Worm (Caenorhabditis elegans) whole organism, mixed stage, embryonic: Measurements from ENCODE around the gene Y39B6A.1.

Experiments
- bed-3 ChIP-seq: fragments of 200-800 bp; sonication (Bioruptor generic); optimal IDR thresholded peaks from 3 replicates; lab custom pipeline; 2018; ENCODE audit warnings: mild to moderate bottlenecking, missing genetic modification characterization, moderate library complexity, missing compliant biosample characterization
- blmp-1 ChIP-seq: fragments of 150-350 bp; optimal IDR thresholded peaks from 2 replicates; lab custom pipeline; 2014; ENCODE audit warnings: missing biosample characterization, missing genetic modification characterization
- ceh-39 ChIP-seq: fragments of 150-350 bp; optimal IDR thresholded peaks from 2 replicates; lab custom pipeline; 2014; ENCODE audit warnings: missing biosample characterization, missing genetic modification characterization
- ceh-43 ChIP-seq: fragments of 200-800 bp; sonication (Bioruptor generic); optimal IDR thresholded peaks from 2 replicates; lab custom pipeline; 2018; ENCODE audit warnings: mild to moderate bottlenecking, missing genetic modification characterization, moderate library complexity, missing compliant biosample characterization
- ceh-83 ChIP-seq: fragments of 200-800 bp; sonication (Bioruptor generic); optimal IDR thresholded peaks from 2 replicates; lab custom pipeline; 2018; ENCODE audit warnings: mild to moderate bottlenecking, missing genetic modification characterization, missing compliant biosample characterization
- ces-1 ChIP-seq: fragments of 150-350 bp; optimal IDR thresholded peaks from 2 replicates; lab custom pipeline; 2014; ENCODE audit warnings: missing biosample characterization, missing genetic modification reagents, missing genetic modification characterization
- cnd-1 ChIP-seq: fragments of 200-800 bp; sonication (Bioruptor generic); optimal IDR thresholded peaks from 2 replicates; lab custom pipeline; 2018; ENCODE audit warnings: mild to moderate bottlenecking, missing genetic modification characterization, missing compliant biosample characterization
- drap-1 ChIP-seq: fragments of 200-800 bp; sonication (Bioruptor generic); optimal IDR thresholded peaks from 3 replicates; lab custom pipeline; 2018; ENCODE audit warnings: mild to moderate bottlenecking, missing genetic modification characterization, missing compliant biosample characterization
- elt-1 ChIP-seq: sonication (generic microtip); optimal IDR thresholded peaks from 2 replicates; lab custom pipeline; 2017; ENCODE audit warnings: missing genetic modification characterization, mild to moderate bottlenecking, missing compliant biosample characterization, antibody characterized with exemption, moderate library complexity, borderline replicate concordance; ENCODE audit not compliant: insufficient read depth
- elt-3 ChIP-seq: fragments of 150-350 bp; optimal IDR thresholded peaks from 2 replicates; lab custom pipeline; 2014; ENCODE audit warnings: missing biosample characterization, missing genetic modification characterization
- flh-1 ChIP-seq: fragments of 200-800 bp; sonication (Bioruptor generic); optimal IDR thresholded peaks from 2 replicates; lab custom pipeline; 2018; ENCODE audit warnings: mild to moderate bottlenecking, missing genetic modification characterization, moderate library complexity, missing compliant biosample characterization
- ham-2 ChIP-seq: fragments of 200-800 bp; sonication (Bioruptor generic); optimal IDR thresholded peaks from 2 replicates; lab custom pipeline; 2018; ENCODE audit warnings: mild to moderate bottlenecking, missing genetic modification characterization, missing compliant biosample characterization
- hlh-1 ChIP-seq: fragments of 150-350 bp; optimal IDR thresholded peaks from 2 replicates; lab custom pipeline; 2014; ENCODE audit warnings: missing biosample characterization, missing genetic modification reagents, missing genetic modification characterization
- lin-13 ChIP-seq: fragments of 150-350 bp; optimal IDR thresholded peaks from 2 replicates; lab custom pipeline; 2014; ENCODE audit warnings: missing biosample characterization, missing genetic modification characterization
- lin-32 ChIP-seq: fragments of 200-800 bp; sonication (Bioruptor generic); optimal IDR thresholded peaks from 2 replicates; lab custom pipeline; 2018; ENCODE audit warnings: mild to moderate bottlenecking, missing genetic modification characterization, missing compliant biosample characterization
- lsy-2 ChIP-seq: fragments of 150-350 bp; optimal IDR thresholded peaks from 2 replicates; lab custom pipeline; 2014; ENCODE audit warnings: missing biosample characterization, missing genetic modification characterization
- mab-5 ChIP-seq: fragments of 150-350 bp; optimal IDR thresholded peaks from 2 replicates; lab custom pipeline; 2014; ENCODE audit warnings: missing biosample characterization, missing genetic modification characterization
- mep-1 ChIP-seq: fragments of 150-350 bp; optimal IDR thresholded peaks from 2 replicates; lab custom pipeline; 2017; ENCODE audit warnings: missing biosample characterization, missing genetic modification reagents, missing genetic modification characterization, inconsistent platforms
- mls-2 ChIP-seq: sonication (generic microtip); optimal IDR thresholded peaks from 2 replicates; lab custom pipeline; 2016; ENCODE audit warnings: mild to moderate bottlenecking, missing genetic modification characterization, moderate library complexity, missing compliant biosample characterization
- nhr-12 ChIP-seq: fragments of 150-350 bp; optimal IDR thresholded peaks from 2 replicates; lab custom pipeline; 2014; ENCODE audit warnings: missing biosample characterization, missing genetic modification characterization
- nhr-2 ChIP-seq: fragments of 150-350 bp; optimal IDR thresholded peaks from 2 replicates; lab custom pipeline; 2014; ENCODE audit warnings: missing biosample characterization, missing genetic modification characterization
- nhr-237 ChIP-seq: fragments of 150-350 bp; optimal IDR thresholded peaks from 2 replicates; lab custom pipeline; 2014; ENCODE audit warnings: missing biosample characterization, missing genetic modification characterization
- nhr-28 ChIP-seq: fragments of 150-350 bp; optimal IDR thresholded peaks from 2 replicates; lab custom pipeline; 2014; ENCODE audit warnings: missing biosample characterization, missing genetic modification characterization
- nhr-76 ChIP-seq: sonication (generic microtip); optimal IDR thresholded peaks from 2 replicates; lab custom pipeline; 2017; ENCODE audit warnings: missing biosample characterization, missing genetic modification characterization
- pha-4 ChIP-seq: fragments of 150-350 bp; optimal IDR thresholded peaks from 2 replicates; lab custom pipeline; 2018; ENCODE audit warnings: missing biosample characterization, missing genetic modification reagents, missing genetic modification characterization
- sem-2 ChIP-seq: fragments of 200-800 bp; sonication (Bioruptor generic); optimal IDR thresholded peaks from 2 replicates; lab custom pipeline; 2018; ENCODE audit warnings: mild to moderate bottlenecking, missing genetic modification characterization, missing compliant biosample characterization
- snpc-4 ChIP-seq: fragments of 150-350 bp; optimal IDR thresholded peaks from 2 replicates; lab custom pipeline; 2014; ENCODE audit warnings: missing biosample characterization, missing genetic modification characterization
- sptf-1 ChIP-seq: sonication (generic microtip); optimal IDR thresholded peaks from 2 replicates; lab custom pipeline; 2017; ENCODE audit warnings: mild to moderate bottlenecking, missing genetic modification characterization, moderate library complexity, missing compliant biosample characterization
- tbx-8 ChIP-seq: fragments of 200-800 bp; sonication (Bioruptor generic); optimal IDR thresholded peaks from 2 replicates; lab custom pipeline; 2018; ENCODE audit warnings: mild to moderate bottlenecking, missing genetic modification characterization, moderate library complexity, missing compliant biosample characterization
- unc-39 ChIP-seq: fragments of 150-350 bp; optimal IDR thresholded peaks from 2 replicates; lab custom pipeline; 2014; ENCODE audit warnings: missing biosample characterization, missing genetic modification characterization
- unc-62 ChIP-seq: fragments of 150-350 bp; optimal IDR thresholded peaks from 2 replicates; lab custom pipeline; 2014; ENCODE audit warnings: missing biosample characterization, missing genetic modification reagents, missing genetic modification characterization
- ztf-11 ChIP-seq: fragments of 150-350 bp; optimal IDR thresholded peaks from 2 replicates; lab custom pipeline; 2014; ENCODE audit warnings: missing biosample characterization, missing genetic modification characterization

Gene Y39B6A.1

DNA sequence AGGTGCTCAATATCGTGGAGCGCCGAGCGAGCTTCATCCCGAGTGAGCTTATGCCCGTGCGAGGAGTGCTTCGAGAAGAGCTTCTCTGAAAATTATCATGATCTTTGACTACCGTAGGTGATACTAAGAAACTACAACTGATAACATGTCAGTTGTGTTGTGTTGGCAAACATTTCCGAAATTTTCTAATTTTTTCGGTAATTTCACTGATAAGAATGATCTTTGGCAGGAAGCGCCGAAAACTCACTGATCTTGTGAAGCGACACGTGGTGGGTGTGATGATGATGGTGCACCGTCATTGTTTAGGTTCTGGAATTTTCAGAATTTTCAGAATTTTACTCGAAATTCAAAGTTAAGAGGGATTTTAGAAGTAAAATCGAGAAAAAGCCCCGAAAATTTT is at the start of gene Y39B6A.1:
Gene Y39B6A.1, minus strand, starts transcription at position 309 of the 400 bp plus-strand sequence.
- TF ChIP-seq unc-39: no peak
- no peak for TF ChIP-seq nhr-76 (tag; lab: Kevin White, UChicago)
- TF ChIP-seq ceh-39 (tag; lab: Kevin White, UChicago): no peak
- no peak for TF ChIP-seq lsy-2 (tag; lab: Kevin White, UChicago)
- no peak for TF ChIP-seq mls-2
- no peak for TF ChIP-seq ztf-11 (tag; lab: Kevin White, UChicago)
- TF ChIP-seq elt-1: no peak
- TF ChIP-seq nhr-237 (tag; lab: Kevin White, UChicago): no peak
- TF ChIP-seq ceh-43 (GFP tag; lab: Kevin White, UChicago): no peak
- TF ChIP-seq sptf-1 (tag; lab: Kevin White, UChicago): no peak
- no peak for TF ChIP-seq blmp-1 (tag; lab: Kevin White, UChicago)
- TF ChIP-seq tbx-8 (GFP tag; lab: Kevin White, UChicago): no peak
- TF ChIP-seq cnd-1 (tag; lab: Kevin White, UChicago): no peak
- TF ChIP-seq bed-3 (GFP tag; lab: Kevin White, UChicago): no peak
- TF ChIP-seq mep-1 (tag; lab: Kevin White, UChicago): no peak
- TF ChIP-seq drap-1 (GFP tag; lab: Kevin White, UChicago): no peak

DNA sequence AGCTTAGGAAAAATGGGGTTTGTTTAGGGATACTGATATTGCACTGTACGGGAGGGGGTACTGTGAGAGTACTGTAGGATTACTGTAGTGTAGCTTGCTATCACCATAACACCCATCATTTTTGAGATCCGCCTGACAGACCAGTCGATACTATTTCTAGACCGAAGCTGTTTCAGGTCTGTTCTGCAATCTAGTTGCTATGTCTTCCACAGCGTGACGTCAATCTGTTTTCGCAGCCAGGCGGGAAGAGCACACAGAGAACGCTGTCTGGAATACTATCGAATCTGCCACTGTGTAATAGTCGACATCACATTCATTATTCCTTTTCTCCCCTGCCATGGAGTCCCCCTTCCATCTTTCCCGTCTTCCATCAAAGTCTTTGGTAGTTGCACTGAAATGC is 48.4 kb upstream of the Y39B6A.1 start, which contains the start of gene F21D9.11:
Gene F21D9.11, plus strand, starts transcription at position 301 of the 400 bp plus-strand sequence.
- TF ChIP-seq flh-1 (GFP tag; lab: Kevin White, UChicago) (no peak), elt-1 (no peak), ceh-39 (tag; lab: Kevin White, UChicago) (no peak), nhr-12 (tag; lab: Kevin White, UChicago) (no peak), tbx-8 (GFP tag; lab: Kevin White, UChicago) (no peak), ztf-11 (tag; lab: Kevin White, UChicago) (no peak), drap-1 (GFP tag; lab: Kevin White, UChicago) (no peak), lin-13 (tag; lab: Kevin White, UChicago) (no peak), lin-32 (GFP tag; lab: Kevin White, UChicago) (no peak), pha-4 (tag; lab: Kevin White, UChicago) (no peak), ham-2 (GFP tag; lab: Kevin White, UChicago) (no peak), nhr-237 (tag; lab: Kevin White, UChicago) (no peak), bed-3 (GFP tag; lab: Kevin White, UChicago) (no peak), cnd-1 (tag; lab: Kevin White, UChicago) (no peak), nhr-2 (tag; lab: Kevin White, UChicago) (no peak), mab-5 (no peak)

DNA sequence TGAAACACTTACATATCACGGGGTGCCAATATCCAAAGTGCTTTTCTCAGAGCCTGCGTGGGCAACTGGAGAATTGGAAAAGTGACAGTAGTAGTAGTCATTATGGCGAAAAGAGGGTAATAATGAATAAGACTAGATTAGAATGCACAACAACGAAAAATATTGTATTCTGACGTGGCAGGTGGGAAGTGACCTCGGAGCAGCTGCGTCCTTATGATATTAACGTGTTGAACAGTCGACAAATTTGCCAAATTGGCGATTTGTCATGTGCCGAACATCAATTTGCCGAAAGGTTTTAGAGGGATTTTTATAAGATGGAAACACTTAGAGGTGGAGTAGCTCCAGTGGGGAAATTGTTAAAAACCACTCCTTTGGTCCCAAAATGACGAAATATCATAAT is 47.6 kb upstream of the Y39B6A.1 start, which contains the start of gene str-81:
Gene str-81, minus strand, starts transcription at position 101 of the 400 bp plus-strand sequence.
- TF ChIP-seq nhr-237 (tag; lab: Kevin White, UChicago) (no peak), cnd-1 (tag; lab: Kevin White, UChicago) (peak; percentile 16), nhr-2 (tag; lab: Kevin White, UChicago) (peak; percentile 36)
- TF ChIP-seq, all 35 proteins: peak for 2

DNA sequence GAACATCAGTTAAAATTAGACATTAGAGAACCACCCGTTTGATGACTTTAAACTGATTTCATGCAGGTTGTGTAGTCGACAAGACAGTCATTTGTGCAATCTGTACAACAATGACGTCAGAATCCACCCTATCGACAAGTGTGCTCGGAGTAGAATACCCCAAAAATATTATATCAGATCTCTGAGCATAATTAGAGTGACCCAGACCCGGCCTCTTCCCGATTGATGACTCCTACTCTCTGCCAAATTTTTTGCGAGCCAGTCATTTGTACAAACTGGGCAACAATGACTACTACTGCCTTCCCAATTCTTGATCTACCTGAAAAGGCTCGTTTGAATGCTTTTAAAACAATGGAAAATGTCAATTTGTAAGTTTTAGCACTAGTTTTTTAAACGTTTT is 36.7 kb upstream of the Y39B6A.1 start, which contains the start of the genes fbxb-115 and fbxb-1:
Gene fbxb-115, minus strand, starts transcription at position 101 of the 400 bp plus-strand sequence.
Gene fbxb-1, plus strand, starts transcription at position 226 of the 400 bp plus-strand sequence.
- TF ChIP-seq hlh-1 (tag; lab: Kevin White, UChicago) (no peak), flh-1 (GFP tag; lab: Kevin White, UChicago) (no peak), ceh-83 (GFP tag; lab: Kevin White, UChicago) (no peak), snpc-4 (tag; lab: Kevin White, UChicago) (no peak), ceh-43 (GFP tag; lab: Kevin White, UChicago) (no peak), tbx-8 (GFP tag; lab: Kevin White, UChicago) (no peak), nhr-2 (tag; lab: Kevin White, UChicago) (no peak), mep-1 (tag; lab: Kevin White, UChicago) (no peak), mls-2 (no peak), ham-2 (GFP tag; lab: Kevin White, UChicago) (no peak), sem-2 (no peak), nhr-28 (tag; lab: Kevin White, UChicago) (no peak), pha-4 (tag; lab: Kevin White, UChicago) (no peak)
- TF ChIP-seq, all 35 proteins: peak for 0

DNA sequence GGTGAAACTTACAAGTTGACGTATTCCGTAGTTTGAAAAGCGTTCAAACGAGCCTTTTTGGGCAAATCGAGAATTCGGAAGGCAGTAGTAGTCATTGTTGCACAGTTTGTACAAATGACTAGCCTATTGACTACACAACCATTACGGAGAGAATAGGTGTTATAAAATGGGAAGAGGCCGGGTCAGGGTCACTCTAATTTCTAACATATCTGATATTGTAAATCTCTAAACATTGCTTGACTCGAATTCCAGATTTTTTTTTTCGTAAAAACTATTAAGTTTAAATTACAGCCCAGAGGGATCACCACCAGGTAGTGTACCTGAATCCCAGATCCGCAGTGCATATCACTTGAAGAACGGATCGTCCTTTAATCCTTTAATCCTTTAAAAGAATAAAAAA is 33.8 kb upstream of the Y39B6A.1 start, which contains the start of gene fbxb-2:
Gene fbxb-2, minus strand, starts transcription at position 101 of the 400 bp plus-strand sequence.
- TF ChIP-seq unc-62 (GFP tag; lab: Kevin White, UChicago) (no peak), nhr-12 (tag; lab: Kevin White, UChicago) (no peak), ham-2 (GFP tag; lab: Kevin White, UChicago) (no peak), elt-3 (tag; lab: Kevin White, UChicago) (no peak), tbx-8 (GFP tag; lab: Kevin White, UChicago) (no peak), ces-1 (GFP tag; lab: Kevin White, UChicago) (no peak)
